Worm (Caenorhabditis elegans) whole organism, L3 larva: ENCODE data around the gene rac-2.

Source experiments
- R02D3.7 ChIP-seq: fragments of 150-350 bp; optimal IDR thresholded peaks from 2 replicates; lab custom pipeline; 2014; ENCODE audit warnings: missing biosample characterization, missing genetic modification characterization
- aly-2 ChIP-seq: fragments of 150-350 bp; optimal IDR thresholded peaks from 2 replicates; lab custom pipeline; 2014; ENCODE audit warnings: missing biosample characterization, missing genetic modification characterization
- ceh-16 ChIP-seq: sonication (generic microtip); optimal IDR thresholded peaks from 2 replicates; lab custom pipeline; 2017; ENCODE audit warnings: missing biosample characterization, missing genetic modification characterization
- ceh-28 ChIP-seq: fragments of 150-350 bp; optimal IDR thresholded peaks from 2 replicates; lab custom pipeline; 2014; ENCODE audit warnings: missing biosample characterization, missing genetic modification reagents, missing genetic modification characterization
- ceh-9 ChIP-seq: sonication (generic microtip); optimal IDR thresholded peaks from 2 replicates; lab custom pipeline; 2018; ENCODE audit warnings: missing biosample characterization, missing genetic modification characterization
- daf-12 ChIP-seq: fragments of 150-350 bp; optimal IDR thresholded peaks from 2 replicates; lab custom pipeline; 2014; ENCODE audit warnings: missing biosample characterization, missing genetic modification reagents, missing genetic modification characterization
- egl-5 ChIP-seq: fragments of 150-350 bp; optimal IDR thresholded peaks from 2 replicates; lab custom pipeline; 2017; ENCODE audit warnings: missing biosample characterization, missing genetic modification reagents, missing genetic modification characterization, inconsistent platforms
- elt-2 ChIP-seq: sonication (generic microtip); optimal IDR thresholded peaks from 2 replicates; lab custom pipeline; 2016; ENCODE audit warnings: missing genetic modification reagents, mild to moderate bottlenecking, missing genetic modification characterization, missing compliant biosample characterization
- elt-3 ChIP-seq, 3 experiments: fragments of 150-350 bp in 1 of 3; sonication (generic microtip) in 2 of 3; optimal IDR thresholded peaks; 2 replicates in 2 of 3; 4 replicates in 1 of 3; lab custom pipeline; 2014 to 2017; ENCODE audit warnings: missing biosample characterization in 3 of 3, missing genetic modification characterization in 3 of 3
- eor-1 ChIP-seq, 2 experiments: fragments of 150-350 bp; optimal IDR thresholded peaks; 2 replicates each; lab custom pipeline; 2014 to 2018; ENCODE audit warnings: missing biosample characterization in 2 of 2, missing genetic modification characterization in 2 of 2
- fkh-10 ChIP-seq: sonication (generic microtip); optimal IDR thresholded peaks from 2 replicates; lab custom pipeline; 2017; ENCODE audit warnings: missing biosample characterization, missing genetic modification reagents, missing genetic modification characterization
- fkh-2 ChIP-seq: fragments of 150-350 bp; optimal IDR thresholded peaks from 2 replicates; lab custom pipeline; 2014; ENCODE audit warnings: missing biosample characterization, missing genetic modification reagents, missing genetic modification characterization
- fos-1 ChIP-seq: fragments of 150-350 bp; optimal IDR thresholded peaks from 2 replicates; lab custom pipeline; 2014; ENCODE audit warnings: missing biosample characterization, missing genetic modification characterization
- hmg-11 ChIP-seq: sonication (generic microtip); optimal IDR thresholded peaks from 2 replicates; lab custom pipeline; 2016; ENCODE audit warnings: missing genetic modification characterization, missing compliant biosample characterization
- jun-1 ChIP-seq: fragments of 150-350 bp; optimal IDR thresholded peaks from 2 replicates; lab custom pipeline; 2014; ENCODE audit warnings: missing biosample characterization, missing genetic modification reagents, missing genetic modification characterization
- lin-15B ChIP-seq: fragments of 150-350 bp; optimal IDR thresholded peaks from 2 replicates; lab custom pipeline; 2014; ENCODE audit warnings: missing biosample characterization, missing genetic modification characterization
- lin-39 ChIP-seq: fragments of 150-350 bp; optimal IDR thresholded peaks from 2 replicates; lab custom pipeline; 2018; ENCODE audit warnings: missing biosample characterization, missing genetic modification reagents, missing genetic modification characterization
- lsy-12 ChIP-seq: sonication (generic microtip); optimal IDR thresholded peaks from 2 replicates; lab custom pipeline; 2016; ENCODE audit warnings: mild to moderate bottlenecking, missing genetic modification characterization, missing compliant biosample characterization
- mdl-1 ChIP-seq: fragments of 150-350 bp; optimal IDR thresholded peaks from 2 replicates; lab custom pipeline; 2014; ENCODE audit warnings: missing biosample characterization, missing genetic modification characterization
- nfya-1 ChIP-seq: sonication (generic microtip); optimal IDR thresholded peaks from 2 replicates; lab custom pipeline; 2017; ENCODE audit warnings: missing genetic modification characterization, mild to moderate bottlenecking, missing compliant biosample characterization, antibody characterized with exemption, moderate library complexity; ENCODE audit not compliant: insufficient read depth
- nhr-12 ChIP-seq: fragments of 150-350 bp; optimal IDR thresholded peaks from 2 replicates; lab custom pipeline; 2014; ENCODE audit warnings: missing biosample characterization, missing genetic modification characterization
- nhr-23 ChIP-seq: fragments of 150-350 bp; optimal IDR thresholded peaks from 2 replicates; lab custom pipeline; 2014; ENCODE audit warnings: missing biosample characterization, missing genetic modification reagents, missing genetic modification characterization
- nhr-237 ChIP-seq: fragments of 150-350 bp; optimal IDR thresholded peaks from 2 replicates; lab custom pipeline; 2014; ENCODE audit warnings: missing biosample characterization, missing genetic modification characterization
- nhr-28 ChIP-seq: fragments of 150-350 bp; optimal IDR thresholded peaks from 2 replicates; lab custom pipeline; 2014; ENCODE audit warnings: missing biosample characterization, missing genetic modification characterization
- nhr-43 ChIP-seq: sonication (generic microtip); optimal IDR thresholded peaks from 2 replicates; lab custom pipeline; 2016; ENCODE audit warnings: mild to moderate bottlenecking, missing genetic modification characterization, missing compliant biosample characterization; ENCODE audit not compliant: poor library complexity, severe bottlenecking
- nhr-67 ChIP-seq: fragments of 150-350 bp; optimal IDR thresholded peaks from 2 replicates; lab custom pipeline; 2014; ENCODE audit warnings: missing biosample characterization, missing genetic modification characterization
- nhr-76 ChIP-seq: fragments of 150-350 bp; sonication (generic microtip); optimal IDR thresholded peaks from 5 replicates; lab custom pipeline; 2014; ENCODE audit warnings: missing biosample characterization, missing genetic modification characterization
- nhr-77 ChIP-seq: fragments of 150-350 bp; optimal IDR thresholded peaks from 2 replicates; lab custom pipeline; 2014; ENCODE audit warnings: missing biosample characterization, missing genetic modification characterization
- pha-4 ChIP-seq: fragments of 150-350 bp; optimal IDR thresholded peaks from 2 replicates; lab custom pipeline; 2014; ENCODE audit warnings: missing biosample characterization, missing genetic modification reagents, missing genetic modification characterization
- sea-2 ChIP-seq: fragments of 150-350 bp; sonication (generic microtip); optimal IDR thresholded peaks from 4 replicates; lab custom pipeline; 2014; ENCODE audit warnings: missing biosample characterization, missing genetic modification reagents, missing genetic modification characterization
- skn-1 ChIP-seq: fragments of 150-350 bp; optimal IDR thresholded peaks from 2 replicates; lab custom pipeline; 2014; ENCODE audit warnings: missing biosample characterization, missing genetic modification characterization
- snpc-4 ChIP-seq: fragments of 150-350 bp; optimal IDR thresholded peaks from 2 replicates; lab custom pipeline; 2014; ENCODE audit warnings: missing biosample characterization, missing genetic modification characterization
- tbx-2 ChIP-seq: sonication (generic microtip); optimal IDR thresholded peaks from 2 replicates; lab custom pipeline; 2016; ENCODE audit warnings: mild to moderate bottlenecking, missing genetic modification characterization, missing compliant biosample characterization
- unc-39 ChIP-seq: sonication (generic microtip); optimal IDR thresholded peaks from 4 replicates; lab custom pipeline; 2017; ENCODE audit warnings: missing biosample characterization, missing genetic modification characterization
- unc-62 ChIP-seq: fragments of 150-350 bp; sonication (generic microtip); optimal IDR thresholded peaks from 4 replicates; lab custom pipeline; 2014; ENCODE audit warnings: missing biosample characterization, missing genetic modification reagents, missing genetic modification characterization
- zag-1 ChIP-seq: fragments of 150-350 bp; optimal IDR thresholded peaks from 2 replicates; lab custom pipeline; 2014; ENCODE audit warnings: missing biosample characterization, missing genetic modification characterization

rac-2 gene

DNA sequence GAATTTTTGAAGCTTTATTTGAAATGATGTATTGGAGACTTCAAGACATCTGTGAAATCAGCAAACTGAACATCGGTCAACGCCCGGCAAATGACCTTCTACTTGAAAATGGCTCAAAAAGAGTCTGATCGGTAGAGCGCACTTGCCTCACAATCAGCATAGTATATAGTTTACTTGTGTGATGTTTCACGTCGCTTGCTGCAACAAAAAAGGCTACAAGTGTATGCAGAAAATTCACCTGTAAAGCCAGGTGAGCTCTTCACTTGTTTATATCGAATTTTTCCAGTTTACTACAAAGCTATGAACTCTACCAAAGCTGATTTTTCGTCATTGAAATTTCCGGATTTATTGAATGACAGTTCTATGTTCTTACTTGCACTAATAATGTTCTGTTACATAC, 24.6 kb downstream of the rac-2 start, which contains the start of gene srz-71:
srz-71 (plus strand) TSS at position 301 of the 400 bp plus-strand sequence.
- TF ChIP-seq nhr-77 (tag; lab: Kevin White, UChicago): no peak
- TF ChIP-seq nfya-1 (tag; lab: Kevin White, UChicago): no peak
- no peak for TF ChIP-seq ceh-28 (tag; lab: Kevin White, UChicago)
- TF ChIP-seq hmg-11 (tag; lab: Kevin White, UChicago): no peak
- TF ChIP-seq snpc-4 (tag; lab: Kevin White, UChicago): no peak
- TF ChIP-seq zag-1: no peak

- TF ChIP-seq elt-2 (no peak), fos-1 (tag; lab: Kevin White, UChicago) (no peak), R02D3.7 (tag; lab: Kevin White, UChicago) (no peak), unc-62 (GFP tag; lab: Kevin White, UChicago) (no peak)
- TF ChIP-seq, all 47 proteins: peak for 0
Measured at ce11 chrIV:16333121-16333520, 25.1 kb downstream of the rac-2 start.

DNA sequence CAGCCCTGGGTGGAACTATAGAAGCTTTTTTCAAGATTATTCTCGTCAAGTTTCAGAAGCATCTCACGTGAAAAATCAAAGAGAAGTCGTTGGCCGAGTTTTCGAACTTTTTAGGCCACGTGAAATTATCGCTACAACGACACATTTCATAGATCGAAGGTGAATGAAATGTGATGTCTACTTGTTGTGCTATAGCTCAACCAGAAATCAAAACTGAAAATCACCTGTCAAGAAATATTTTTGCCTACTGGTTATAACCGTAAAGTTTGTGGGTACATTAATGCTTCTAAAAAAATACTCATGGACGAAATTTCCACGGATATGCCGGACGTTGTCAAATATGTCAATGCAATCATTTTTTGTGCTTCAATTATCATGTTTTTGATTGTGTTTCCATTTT, 27.0 kb downstream of the rac-2 start, which contains the start of gene srz-38:
srz-38 (plus strand) TSS at position 301 of the 400 bp plus-strand sequence.
- TF ChIP-seq pha-4 (no peak), lsy-12 (tag; lab: Kevin White, UChicago) (no peak), lin-15B (tag; lab: Kevin White, UChicago) (no peak), aly-2 (no peak), jun-1 (tag; lab: Kevin White, UChicago) (no peak), hmg-11 (tag; lab: Kevin White, UChicago) (no peak), ceh-28 (tag; lab: Kevin White, UChicago) (no peak), elt-3 (tag; optimal IDR thresholded peaks at IDR 0.05; lab: Kevin White, UChicago) (no peak), fos-1 (tag; lab: Kevin White, UChicago) (no peak), nhr-237 (no peak), nhr-76 (tag; lab: Kevin White, UChicago) (no peak)

ce11 chrIV:16336721-16337120, 28.7 kb downstream of the rac-2 start, which contains the start of gene C35D6.13:
Gene C35D6.13 (plus strand): TSS chrIV:16337021.
- TF ChIP-seq aly-2 (no peak), ceh-28 (tag; lab: Kevin White, UChicago) (no peak), mdl-1 (no peak), lin-39 (no peak), nhr-43 (tag; lab: Kevin White, UChicago) (no peak), skn-1 (tag; lab: Kevin White, UChicago) (no peak), sea-2 (GFP tag; lab: Kevin White, UChicago) (no peak), nhr-77 (tag; lab: Kevin White, UChicago) (no peak), nhr-237 (no peak), fkh-10 (GFP tag; lab: Kevin White, UChicago) (no peak), snpc-4 (tag; lab: Kevin White, UChicago) (no peak), egl-5 (tag; lab: Kevin White, UChicago) (no peak), unc-62 (GFP tag; lab: Kevin White, UChicago) (no peak), elt-3 (tag; optimal IDR thresholded peaks at IDR 0.05; lab: Kevin White, UChicago) (no peak), R02D3.7 (tag; lab: Kevin White, UChicago) (no peak), nhr-23 (tag; lab: Kevin White, UChicago) (no peak)

DNA sequence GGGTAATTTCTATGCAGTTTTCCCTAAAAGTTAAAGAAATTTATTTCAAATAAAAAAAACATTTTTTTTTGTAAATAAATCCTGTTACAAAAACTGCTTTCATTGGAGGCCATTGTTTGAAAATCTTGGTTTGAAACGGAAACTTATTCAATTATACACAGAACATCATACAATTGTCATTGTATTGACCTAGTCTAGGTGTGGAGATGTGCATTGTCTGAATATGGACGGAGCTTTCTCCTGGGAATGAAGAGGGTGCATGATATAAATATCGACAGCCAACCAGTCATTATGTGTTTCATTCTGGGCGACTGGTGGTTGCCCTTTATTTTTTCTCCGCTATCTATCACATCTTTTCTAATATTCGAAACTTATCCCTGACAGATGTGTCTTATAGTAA, 38.5 kb downstream of the rac-2 start, which contains the start of gene C35D6.3:
C35D6.3 (plus strand) TSS at position 301 of the 400 bp plus-strand sequence.
- TF ChIP-seq nhr-12: no peak
- no peak for TF ChIP-seq nhr-23 (tag; lab: Kevin White, UChicago)
- no peak for TF ChIP-seq ceh-9 (tag; lab: Kevin White, UChicago)
- no peak for TF ChIP-seq elt-3 (tag; optimal IDR thresholded peaks at IDR 0.05; lab: Kevin White, UChicago)
- no peak for TF ChIP-seq tbx-2 (tag; lab: Kevin White, UChicago)

ce11 chrIV:16350690-16351089, 42.7 kb downstream of the rac-2 start, which contains the start of gene C35D6.4:
Gene C35D6.4 (plus strand): TSS chrIV:16350990.
- TF ChIP-seq nhr-67 (tag; lab: Kevin White, UChicago) (no peak), unc-62 (GFP tag; lab: Kevin White, UChicago) (no peak), ceh-16 (tag; lab: Kevin White, UChicago) (no peak), fkh-2 (tag; lab: Kevin White, UChicago) (no peak), mdl-1 (no peak), nhr-28 (no peak), eor-1 (tag; optimal IDR thresholded peaks at IDR 0.05; lab: Kevin White, UChicago) (no peak), pha-4 (no peak), elt-2 (no peak), nhr-77 (tag; lab: Kevin White, UChicago) (no peak), ceh-9 (tag; lab: Kevin White, UChicago) (no peak), daf-12 (tag; lab: Kevin White, UChicago) (no peak), unc-39 (tag; lab: Kevin White, UChicago) (no peak), zag-1 (no peak), snpc-4 (tag; lab: Kevin White, UChicago) (no peak), nhr-43 (tag; lab: Kevin White, UChicago) (no peak)
